Worm (Caenorhabditis elegans): ENCODE results near the gene comt-2.

Gene comt-2

DNA sequence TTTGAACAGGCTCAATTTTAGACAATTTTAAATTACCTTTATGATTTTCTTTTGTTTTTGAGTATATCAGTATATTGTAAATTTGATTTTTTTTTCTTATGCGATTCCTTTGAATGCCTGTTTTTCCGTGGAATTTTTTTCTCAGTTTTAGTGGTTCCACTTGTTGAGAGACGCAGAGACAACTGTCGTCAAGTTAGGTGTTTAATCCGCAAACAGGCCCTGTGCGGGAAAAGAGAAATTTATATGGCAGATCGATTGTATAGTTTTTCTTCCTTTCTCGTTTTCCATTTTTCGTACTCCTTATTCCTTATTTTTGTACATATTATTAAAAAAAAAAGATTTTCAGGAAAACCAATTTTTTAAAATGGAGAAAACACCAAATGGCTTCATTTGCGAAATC, 4.7 kb upstream of the comt-2 start, which contains the start of gene F36D3.1:
Gene F36D3.1 (plus strand): TSS at position 347 of the 400 bp plus-strand sequence.
- peak; percentile 37 for TF ChIP-seq nfya-1 (tag; optimal IDR thresholded peaks at IDR 0.05)
- TF ChIP-seq lin-11 (tag; optimal IDR thresholded peaks at IDR 0.05): no peak
- TF ChIP-seq ceh-48 (tag; optimal IDR thresholded peaks at IDR 0.05): no peak
- no peak for TF ChIP-seq ceh-34 (tag; optimal IDR thresholded peaks at IDR 0.05)

DNA sequence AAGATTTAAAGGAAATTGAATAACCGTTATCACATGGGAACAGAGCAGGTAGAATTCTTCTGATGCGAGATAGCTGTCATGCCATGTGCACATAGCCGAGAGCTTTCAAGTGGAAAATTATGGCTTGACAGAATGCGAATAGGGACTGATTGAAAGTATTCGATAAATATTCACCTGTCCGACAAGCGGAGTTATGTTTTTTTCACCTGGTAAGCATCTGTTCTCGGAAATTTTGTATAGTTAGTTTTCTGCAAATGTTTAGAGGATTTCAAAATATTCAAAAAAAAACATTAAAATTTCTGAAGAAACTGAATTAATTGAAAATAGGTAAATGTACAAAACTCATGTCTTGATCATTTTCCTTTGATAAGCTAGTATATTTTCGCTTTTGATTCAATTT, 3.2 kb upstream of the comt-2 start, which contains the start of gene srh-136:
Gene srh-136 (minus strand): TSS at position 93 of the 400 bp plus-strand sequence.
- TF ChIP-seq syd-9 (tag; optimal IDR thresholded peaks at IDR 0.05) (no peak), tbx-7 (tag; optimal IDR thresholded peaks at IDR 0.05) (no peak), pqm-1 (tag; optimal IDR thresholded peaks at IDR 0.05) (no peak), fkh-10 (GFP tag; optimal IDR thresholded peaks at IDR 0.05) (no peak), pha-4 (tag; optimal IDR thresholded peaks at IDR 0.05) (no peak), ceh-22 (tag; optimal IDR thresholded peaks at IDR 0.05) (no peak), sox-4 (tag; optimal IDR thresholded peaks at IDR 0.05) (no peak), C08G9.2 (tag; optimal IDR thresholded peaks at IDR 0.05) (no peak), ceh-19 (GFP tag; optimal IDR thresholded peaks at IDR 0.05) (no peak), ets-4 (tag; optimal IDR thresholded peaks at IDR 0.05) (no peak), mec-3 (tag; optimal IDR thresholded peaks at IDR 0.05; ENCODE audit: borderline replicate concordance) (no peak), dve-1 (tag; optimal IDR thresholded peaks at IDR 0.05) (no peak), sdc-2 (tag; optimal IDR thresholded peaks at IDR 0.05) (no peak), pag-3 (tag; optimal IDR thresholded peaks at IDR 0.05; ENCODE audit: borderline replicate concordance) (no peak)

DNA sequence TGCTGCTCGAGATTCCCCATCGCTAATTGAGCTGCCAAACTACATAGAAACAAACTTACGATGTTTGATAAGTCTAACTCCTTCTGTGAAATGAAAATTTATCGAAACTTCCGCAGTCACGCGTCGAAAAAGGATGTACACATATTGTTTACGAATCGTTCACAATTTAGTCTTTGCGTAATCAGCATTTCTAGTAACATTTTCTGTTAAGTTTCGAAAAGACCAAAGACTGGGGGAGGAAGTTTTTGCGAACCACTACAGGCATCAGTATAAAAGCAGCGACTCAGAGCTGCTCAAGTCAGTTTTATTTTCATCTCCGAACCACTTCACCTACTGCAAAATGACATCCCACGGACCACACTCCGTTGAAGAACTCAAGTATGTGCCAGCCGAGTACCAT, 6.1 kb downstream of the comt-2 start, which contains the start of gene sqst-4:
Gene sqst-4 (plus strand): TSS at position 301 of the 400 bp plus-strand sequence.
- no peak for TF ChIP-seq ceh-24 (tag; optimal IDR thresholded peaks at IDR 0.05)
- no peak for TF ChIP-seq ceh-19 (GFP tag; optimal IDR thresholded peaks at IDR 0.05)
- TF ChIP-seq gmeb-2 (tag; optimal IDR thresholded peaks at IDR 0.05): no peak
- no peak for TF ChIP-seq nhr-232 (tag; optimal IDR thresholded peaks at IDR 0.05)
- no peak for TF ChIP-seq hlh-15 (tag; optimal IDR thresholded peaks at IDR 0.05)
- TF ChIP-seq syd-9 (tag; optimal IDR thresholded peaks at IDR 0.05): no peak
- TF ChIP-seq pax-1 (tag; optimal IDR thresholded peaks at IDR 0.05): no peak
- no peak for TF ChIP-seq lim-6 (tag; optimal IDR thresholded peaks at IDR 0.05)
- no peak for TF ChIP-seq rnt-1 (tag; optimal IDR thresholded peaks at IDR 0.05)
- no peak for TF ChIP-seq nfya-1 (tag; optimal IDR thresholded peaks at IDR 0.05)
- no peak for TF ChIP-seq fkh-6 (tag; optimal IDR thresholded peaks at IDR 0.05)
- no peak for TF ChIP-seq unc-55 (GFP tag; optimal IDR thresholded peaks at IDR 0.05)
- no peak for TF ChIP-seq ref-2 (tag; optimal IDR thresholded peaks at IDR 0.05)
- TF ChIP-seq dve-1 (tag; optimal IDR thresholded peaks at IDR 0.05): no peak
- TF ChIP-seq mec-3 (tag; optimal IDR thresholded peaks at IDR 0.05; ENCODE audit: borderline replicate concordance): no peak
- no peak for TF ChIP-seq ceh-14 (tag; optimal IDR thresholded peaks at IDR 0.05)
- TF ChIP-seq odd-2 (tag; optimal IDR thresholded peaks at IDR 0.05): no peak
- no peak for TF ChIP-seq fax-1 (tag; optimal IDR thresholded peaks at IDR 0.05)

DNA sequence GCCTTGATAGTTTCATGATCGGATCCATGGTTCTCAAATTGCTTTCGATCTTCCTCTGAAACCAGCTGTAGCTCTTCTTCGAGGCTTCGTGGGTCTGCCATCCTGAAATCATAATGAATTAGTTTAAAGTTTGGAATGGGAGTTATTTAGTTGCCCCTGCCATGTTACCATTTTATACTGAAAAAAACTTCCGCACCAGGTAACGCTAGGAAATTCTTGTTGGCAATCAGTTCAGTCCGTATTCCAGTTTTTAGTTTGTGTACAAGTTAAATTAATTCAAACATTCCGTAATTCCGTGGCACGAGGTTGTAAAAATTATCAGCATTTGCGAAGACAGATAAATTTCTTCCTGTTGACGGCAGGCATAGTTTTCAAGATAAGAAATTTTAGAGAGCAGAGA, 6.8 kb downstream of the comt-2 start, which contains the start of gene Y32B12A.5:
Gene Y32B12A.5 (minus strand): TSS at position 101 of the 400 bp plus-strand sequence.
- TF ChIP-seq ceh-14 (tag; optimal IDR thresholded peaks at IDR 0.05) (no peak), fkh-10 (GFP tag; optimal IDR thresholded peaks at IDR 0.05) (no peak), ceh-34 (tag; optimal IDR thresholded peaks at IDR 0.05) (no peak), pax-1 (tag; optimal IDR thresholded peaks at IDR 0.05) (no peak), ceh-18 (tag; optimal IDR thresholded peaks at IDR 0.05) (no peak), pqm-1 (tag; optimal IDR thresholded peaks at IDR 0.05) (no peak), lim-6 (tag; optimal IDR thresholded peaks at IDR 0.05) (no peak), ztf-16 (tag; optimal IDR thresholded peaks at IDR 0.05) (no peak), nfya-1 (tag; optimal IDR thresholded peaks at IDR 0.05) (no peak)

DNA sequence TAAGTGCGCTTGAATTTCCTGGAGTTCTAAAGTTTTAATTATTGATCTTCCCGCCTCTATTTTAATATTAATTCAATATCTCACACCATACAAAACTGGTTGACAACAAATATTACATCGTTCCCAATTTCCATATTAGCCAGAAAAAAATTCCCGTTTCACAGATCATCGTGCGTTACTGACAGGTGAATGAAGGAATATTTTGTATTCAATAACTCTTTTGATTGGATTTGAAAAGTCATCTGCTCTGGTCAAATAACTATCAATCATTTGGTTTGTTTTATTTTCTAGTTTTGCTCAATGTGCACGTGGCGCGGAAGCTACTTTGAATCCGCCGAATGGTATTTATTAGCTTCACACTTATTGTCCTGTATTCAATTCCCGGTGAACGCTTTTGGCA, 10.6 kb downstream of the comt-2 start, which contains the start of gene srh-139:
Gene srh-139 (plus strand): TSS at position 301 of the 400 bp plus-strand sequence.
- no peak for TF ChIP-seq fkh-6 (tag; optimal IDR thresholded peaks at IDR 0.05)
- TF ChIP-seq sdc-2 (tag; optimal IDR thresholded peaks at IDR 0.05): no peak
- TF ChIP-seq fkh-10 (GFP tag; optimal IDR thresholded peaks at IDR 0.05): no peak
- TF ChIP-seq ceh-18 (tag; optimal IDR thresholded peaks at IDR 0.05): no peak
- TF ChIP-seq fax-1 (tag; optimal IDR thresholded peaks at IDR 0.05): no peak
- no peak for TF ChIP-seq unc-55 (GFP tag; optimal IDR thresholded peaks at IDR 0.05)
- no peak for TF ChIP-seq ahr-1 (tag; optimal IDR thresholded peaks at IDR 0.05)
- TF ChIP-seq che-1 (tag; optimal IDR thresholded peaks at IDR 0.05): no peak
- TF ChIP-seq syd-9 (tag; optimal IDR thresholded peaks at IDR 0.05): no peak
- no peak for TF ChIP-seq ceh-22 (tag; optimal IDR thresholded peaks at IDR 0.05)
- TF ChIP-seq pqm-1 (tag; optimal IDR thresholded peaks at IDR 0.05): no peak
- no peak for TF ChIP-seq Y22D7AL.16 (tag; optimal IDR thresholded peaks at IDR 0.05)
- no peak for TF ChIP-seq unc-3 (GFP tag; conservative IDR thresholded peaks at IDR 0.05)
- TF ChIP-seq unc-3 (tag; optimal IDR thresholded peaks at IDR 0.05): no peak
- no peak for TF ChIP-seq ceh-6 (GFP tag; optimal IDR thresholded peaks at IDR 0.05)
- TF ChIP-seq rnt-1 (tag; optimal IDR thresholded peaks at IDR 0.05): no peak
- no peak for TF ChIP-seq npax-4 (tag; optimal IDR thresholded peaks at IDR 0.05)
- no peak for TF ChIP-seq T23F11.4 (GFP tag; optimal IDR thresholded peaks at IDR 0.05)
